Worm (Caenorhabditis elegans): ENCODE measurements around the gene cst-2.

DNA sequence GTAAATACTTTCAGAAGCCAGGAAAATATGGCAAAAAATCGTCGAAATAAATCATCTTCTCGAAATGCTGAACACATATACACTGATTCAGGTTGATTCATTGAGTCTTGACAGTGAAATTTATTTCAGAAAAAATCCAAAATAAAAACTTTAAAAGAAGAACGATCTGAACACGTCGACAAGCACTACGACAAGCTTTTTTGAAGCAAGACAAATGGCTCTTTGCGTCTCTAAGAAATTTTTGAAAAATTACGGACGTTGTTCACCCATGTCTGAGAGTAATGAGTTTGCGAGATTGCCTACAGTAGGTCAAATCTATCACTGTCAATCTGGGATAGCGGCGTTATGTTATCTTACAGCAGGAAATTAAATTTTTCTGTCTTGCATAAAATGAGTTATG is 41.0 kb upstream of the cst-2 start, which contains the start of gene R160.2:
- TF ChIP-seq ztf-6 (GFP tag; IDR thresholded peaks at IDR 0.05), result no peak
- no peak for TF ChIP-seq F23B12.7 (tag; optimal IDR thresholded peaks at IDR 0.05; ENCODE audit: insufficient read depth)
- TF ChIP-seq tlf-1 (GFP tag; optimal IDR thresholded peaks at IDR 0.05), result no peak
- no peak for TF ChIP-seq die-1 (tag; optimal IDR thresholded peaks at IDR 0.05)
- TF ChIP-seq hmg-1.2 (GFP tag; IDR thresholded peaks at IDR 0.05), result no peak
- no peak for TF ChIP-seq nhr-90 (tag; optimal IDR thresholded peaks at IDR 0.05)
- TF ChIP-seq lin-26 (GFP tag; IDR thresholded peaks at IDR 0.05), result no peak
- no peak for TF ChIP-seq lsy-27 (tag; optimal IDR thresholded peaks at IDR 0.05; ENCODE audit: borderline replicate concordance, insufficient read depth)
- no peak for TF ChIP-seq xnd-1 (tag; optimal IDR thresholded peaks at IDR 0.05)
